Worm (Caenorhabditis elegans) whole organism, L4/young adult: Measurements from ENCODE around the gene wbp-11.

Experiments
- W03F9.2 ChIP-seq: fragments of 150-350 bp; optimal IDR thresholded peaks from 2 replicates; lab custom pipeline; 2014; ENCODE audit warnings: missing biosample characterization, missing genetic modification characterization
- him-1 ChIP-seq: sonication (generic microtip); optimal IDR thresholded peaks from 2 replicates; lab custom pipeline; 2016; ENCODE audit warnings: missing genotype, missing genetic modification reagents, missing genetic modification characterization, missing compliant biosample characterization

DNA sequence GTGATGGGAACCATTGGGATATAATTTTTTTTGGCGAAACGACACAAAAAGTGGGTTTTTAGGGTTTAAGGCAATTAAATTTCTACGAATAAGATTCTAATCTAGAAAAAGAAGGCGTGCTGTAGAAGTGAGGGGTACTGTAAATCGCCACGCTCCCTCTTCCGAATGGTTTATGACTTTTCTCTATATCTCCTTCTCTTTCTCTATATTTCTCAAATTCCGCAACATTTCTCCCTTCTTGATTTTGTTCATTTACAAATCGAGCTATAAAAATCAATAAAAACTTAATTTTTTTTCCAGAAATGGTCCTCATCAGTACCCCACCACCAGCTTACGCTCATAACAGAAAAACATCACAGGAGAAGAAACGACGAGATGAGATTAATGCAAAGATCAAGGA lies 45.4 kb downstream of the wbp-11 start, which contains the start of gene ref-1:
- TF ChIP-seq him-1: no peak
- TF ChIP-seq W03F9.2: no peak
